Fruit fly (Drosophila melanogaster): ENCODE data around the gene ScsbetaA.
A peak's percentile ranks its signal among the peaks of the same experiment; 100 is the strongest.

ScsbetaA gene

DNA sequence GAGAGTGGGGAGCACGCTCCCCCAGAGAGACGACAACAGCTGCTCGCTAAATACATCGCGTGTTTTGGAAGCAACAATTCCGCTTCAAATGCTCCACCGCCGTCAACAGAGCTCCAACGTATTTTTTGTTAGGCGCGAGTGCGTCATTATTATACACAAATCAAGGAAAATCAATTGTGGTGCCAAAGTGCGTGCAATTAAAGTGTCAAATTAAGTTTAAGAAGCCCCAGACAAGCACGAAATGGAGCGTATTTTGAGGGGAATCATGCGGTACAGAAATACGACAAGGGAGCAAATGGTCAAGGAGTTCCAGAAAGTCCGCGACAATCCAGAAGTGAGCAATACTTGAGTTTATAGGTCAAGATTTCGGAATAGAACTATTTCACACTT lies 42.2 kb downstream of the ScsbetaA start, which contains the start of gene CAHbeta:
Gene CAHbeta (plus strand): TSS at position 85 of the 390 bp plus-strand sequence.
- TF ChIP-seq CG3726 (GFP tag; IDR thresholded peaks at IDR 0.05) (no peak), CG8478 (optimal IDR thresholded peaks at IDR 0.05) (no peak), pum (GFP tag; optimal IDR thresholded peaks at IDR 0.05) (no peak), CG14860 (GFP tag; IDR thresholded peaks at IDR 0.05; ENCODE audit: partially characterized antibody) (no peak), Bteb2 (GFP tag; optimal IDR thresholded peaks at IDR 0.05) (no peak), CG4404 (GFP tag; IDR thresholded peaks at IDR 0.05) (no peak), emc (GFP tag; optimal IDR thresholded peaks at IDR 0.05) (no peak), onecut (GFP tag; IDR thresholded peaks at IDR 0.05) (0 out of 2 replicates have a peak, but pooled peaks have one; percentile 12), kay (GFP tag; optimal IDR thresholded peaks at IDR 0.05) (peak; percentile 15), grn (GFP tag; optimal IDR thresholded peaks at IDR 0.05) (no peak), CG10654 (GFP tag; optimal IDR thresholded peaks at IDR 0.05) (no peak), gro (GFP tag; optimal IDR thresholded peaks at IDR 0.05) (peak; percentile 36), CG34422 (GFP tag; IDR thresholded peaks at IDR 0.05) (peak; percentile 12; the same call in 1 of the 3 replicates), pnt (GFP tag; optimal IDR thresholded peaks at IDR 0.05) (no peak), CG10959 (GFP tag; IDR thresholded peaks at IDR 0.05) (no peak), lab (GFP tag; optimal IDR thresholded peaks at IDR 0.05) (no peak), Hr51 (GFP tag; optimal IDR thresholded peaks at IDR 0.05) (peak in 1 of 2 experiments; percentile 13), so (GFP tag; IDR thresholded peaks at IDR 0.05) (no peak), CG3281 (GFP tag; optimal IDR thresholded peaks at IDR 0.05) (peak; percentile 5), sd (tag; optimal IDR thresholded peaks at IDR 0.05) (peak; percentile 73), cwo (GFP tag; optimal IDR thresholded peaks at IDR 0.05) (peak; percentile 75), mirr (GFP tag; optimal IDR thresholded peaks at IDR 0.05) (peak; percentile 23), CG12071 (GFP tag; optimal IDR thresholded peaks at IDR 0.05) (peak; percentile 58), CG7357 (GFP tag; IDR thresholded peaks at IDR 0.05) (no peak), CG3163 (GFP tag; optimal IDR thresholded peaks at IDR 0.05) (peak; percentile 62), Nf-YA (GFP tag; IDR thresholded peaks at IDR 0.05) (no peak), trh (GFP tag; optimal IDR thresholded peaks at IDR 0.05) (no peak), Dll (GFP tag; IDR thresholded peaks at IDR 0.05; ENCODE audit: partially characterized antibody) (peak; percentile 34; the same call in 1 of the 4 replicates), CG1832 (GFP tag; optimal IDR thresholded peaks at IDR 0.05) (no peak), ems (GFP tag; optimal IDR thresholded peaks at IDR 0.05) (no peak), CG11456 (GFP tag; IDR thresholded peaks at IDR 0.05) (no peak), CG12744 (GFP tag; optimal IDR thresholded peaks at IDR 0.05) (no peak), Jarid2 (GFP tag; optimal IDR thresholded peaks at IDR 0.05) (peak; percentile 34), CG10543 (GFP tag; optimal IDR thresholded peaks at IDR 0.05) (peak; percentile 74), mam (GFP tag; optimal IDR thresholded peaks at IDR 0.05) (no peak), CG34376 (GFP tag; optimal IDR thresholded peaks at IDR 0.05) (peak; percentile 81), unc-4 (GFP tag; IDR thresholded peaks at IDR 0.05; ENCODE audit: partially characterized antibody) (0 out of 2 replicates have a peak, but pooled peaks have one; percentile 7), ftz-f1 (GFP tag; optimal IDR thresholded peaks at IDR 0.05) (no peak), CG34224 (GFP tag; IDR thresholded peaks at IDR 0.05; ENCODE audit: partially characterized antibody) (peak; percentile 21; the same call in 1 of the 3 replicates), CG13296 (GFP tag; optimal IDR thresholded peaks at IDR 0.05) (peak; percentile 33), CG10366 (GFP tag; IDR thresholded peaks at IDR 0.05) (no peak), scrt (GFP tag; optimal IDR thresholded peaks at IDR 0.05) (peak; percentile 84), CG12769 (tag; optimal IDR thresholded peaks at IDR 0.05) (peak; percentile 67), HmgZ (tag; optimal IDR thresholded peaks at IDR 0.05) (peak; percentile 38), CkIIα-i1 (GFP tag; IDR thresholded peaks at IDR 0.05) (no peak), CG12299 (tag; optimal IDR thresholded peaks at IDR 0.05) (peak; percentile 56), CG17568 (GFP tag; optimal IDR thresholded peaks at IDR 0.05) (peak; percentile 7), stc (GFP tag; IDR thresholded peaks at IDR 0.05) (peak; percentile 23; the same call in 1 of the 2 replicates), CG2199 (GFP tag; IDR thresholded peaks at IDR 0.05) (0 out of 3 replicates have a peak, but pooled peaks have one; percentile 2), kah (GFP tag; optimal IDR thresholded peaks at IDR 0.05) (peak; percentile 27), CG33213 (GFP tag; optimal IDR thresholded peaks at IDR 0.05) (no peak)
